Fruit fly (Drosophila melanogaster) whole organism, embryonic: ENCODE data around the gene Ets97D.

Experiments used
- CG11723 ChIP-seq: fragments of 200-800 bp; sonication (Bioruptor generic); optimal IDR thresholded peaks from 2 replicates; lab custom pipeline; 2017; ENCODE audit warnings: missing biosample characterization, mild to moderate bottlenecking, missing genetic modification characterization
- CG13775 ChIP-seq: fragments of 200-800 bp; sonication (Bioruptor generic); optimal IDR thresholded peaks from 3 replicates; lab custom pipeline; 2017; ENCODE audit warnings: missing biosample characterization, mild to moderate bottlenecking, missing genetic modification characterization
- CG15696 ChIP-seq: fragments of 200-800 bp; sonication (Bioruptor generic); optimal IDR thresholded peaks from 2 replicates; lab custom pipeline; 2019; ENCODE audit warnings: missing biosample characterization, mild to moderate bottlenecking, missing genetic modification characterization, moderate library complexity
- CG17186 ChIP-seq: fragments of 200-800 bp; sonication (Bioruptor generic); optimal IDR thresholded peaks from 3 replicates; lab custom pipeline; 2017; ENCODE audit warnings: missing biosample characterization, missing genetic modification reagents, missing genetic modification characterization
- CG7745 ChIP-seq: fragments of 200-800 bp; sonication (Bioruptor generic); optimal IDR thresholded peaks from 2 replicates; lab custom pipeline; 2018; ENCODE audit warnings: missing biosample characterization, mild to moderate bottlenecking, missing genetic modification characterization, moderate library complexity
- CG8478 ChIP-seq: fragments of >200 bp; optimal IDR thresholded peaks from 2 replicates; lab custom pipeline; 2018
- CG9817 ChIP-seq: fragments of 200-800 bp; sonication (Bioruptor generic); optimal IDR thresholded peaks from 2 replicates; lab custom pipeline; 2018; ENCODE audit warnings: missing biosample characterization, mild to moderate bottlenecking, missing genetic modification characterization, moderate library complexity
- insv ChIP-seq, 2 experiments: fragments of 200-800 bp; sonication (Bioruptor generic); optimal IDR thresholded peaks; 3 replicates each; lab custom pipeline; 2016 to 2018; ENCODE audit warnings: missing biosample characterization in 2 of 2, missing genetic modification characterization in 2 of 2
- ttk ChIP-seq: fragments of 200-800 bp; sonication (Bioruptor generic); IDR thresholded peaks from 2 replicates; pipeline ENCODE4 v2.1.2; 2022; ENCODE audit warnings: missing biosample characterization, missing genetic modification characterization

dm6 chr3R:26906034-26906433 lies 6.7 kb downstream of the Ets97D start:
- TF ChIP-seq CG15696, result no peak
- TF ChIP-seq CG17186 (GFP tag; lab: Kevin White, UChicago), result no peak
- no peak for TF ChIP-seq CG7745 (tag; lab: Kevin White, UChicago)
- no peak for TF ChIP-seq CG11723 (GFP tag; lab: Kevin White, UChicago)
- no peak for TF ChIP-seq insv (GFP tag; optimal IDR thresholded peaks at IDR 0.05; lab: Kevin White, UChicago)
- no peak for TF ChIP-seq CG8478 (lab: Kevin White, UChicago)
- no peak for TF ChIP-seq CG9817
- no peak for TF ChIP-seq ttk (GFP tag; lab: Robert Waterston, UW)
- no peak for TF ChIP-seq CG13775 (GFP tag; lab: Kevin White, UChicago)
